Fruit fly (Drosophila melanogaster) whole organism, prepupa: ENCODE results near the gene CG14079.

ENCODE experiments used
- Blimp-1 ChIP-seq: fragments of 200-800 bp; sonication (Bioruptor generic); optimal IDR thresholded peaks from 3 replicates; lab custom pipeline; 2017; ENCODE audit warnings: missing biosample characterization, missing genetic modification characterization, mild to moderate bottlenecking, moderate library complexity, missing genetic modification reagents
- CG10631 ChIP-seq: fragments of 200-800 bp; sonication (Bioruptor generic); optimal IDR thresholded peaks from 2 replicates; lab custom pipeline; 2016; ENCODE audit warnings: missing biosample characterization, missing genetic modification characterization
- CG10669 ChIP-seq: fragments of 200-800 bp; sonication (Bioruptor generic); optimal IDR thresholded peaks from 3 replicates; lab custom pipeline; 2018; ENCODE audit warnings: missing biosample characterization, mild to moderate bottlenecking, missing genetic modification characterization, moderate library complexity
- CG11294 ChIP-seq: fragments of 200-800 bp; sonication (Bioruptor generic); IDR thresholded peaks from 2 replicates; pipeline ENCODE4 v1.3.6; 2022; ENCODE audit warnings: missing biosample characterization, missing genetic modification characterization
- CG11762 ChIP-seq: fragments of 200-800 bp; sonication (Bioruptor generic); optimal IDR thresholded peaks from 3 replicates; lab custom pipeline; 2016; ENCODE audit warnings: missing biosample characterization, missing genetic modification characterization; ENCODE audit not compliant: insufficient read depth
- CG11902 ChIP-seq: fragments of 200-800 bp; sonication (Bioruptor generic); optimal IDR thresholded peaks from 3 replicates; lab custom pipeline; 2016; ENCODE audit warnings: missing biosample characterization, missing genetic modification characterization
- CG15336 ChIP-seq: fragments of 200-800 bp; sonication (Bioruptor generic); IDR thresholded peaks from 2 replicates; pipeline ENCODE4 v1.3.6; 2022; ENCODE audit warnings: missing biosample characterization, missing genetic modification characterization
- CG3032 ChIP-seq: fragments of 200-800 bp; optimal IDR thresholded peaks from 2 replicates; lab custom pipeline; 2019; ENCODE audit warnings: missing biosample characterization, mild to moderate bottlenecking, missing genetic modification characterization, moderate library complexity
- CG32006 ChIP-seq: fragments of 200-800 bp; sonication (Bioruptor generic); optimal IDR thresholded peaks from 3 replicates; lab custom pipeline; 2017; ENCODE audit warnings: missing biosample characterization, mild to moderate bottlenecking, missing genetic modification characterization
- CG3919 ChIP-seq: fragments of 200-800 bp; sonication (Bioruptor generic); optimal IDR thresholded peaks from 3 replicates; lab custom pipeline; 2016; ENCODE audit warnings: missing biosample characterization, missing genetic modification characterization
- CG4318 ChIP-seq: fragments of 200-800 bp; sonication (Bioruptor generic); optimal IDR thresholded peaks from 3 replicates; lab custom pipeline; 2017; ENCODE audit warnings: missing biosample characterization, mild to moderate bottlenecking, missing genetic modification characterization
- CG6163 ChIP-seq: fragments of 200-800 bp; sonication (Bioruptor generic); IDR thresholded peaks from 3 replicates; pipeline ENCODE4 v1.3.6; 2022; ENCODE audit warnings: missing biosample characterization, missing genetic modification characterization
- CG6808 ChIP-seq: fragments of 200-800 bp; sonication (Bioruptor generic); optimal IDR thresholded peaks from 3 replicates; lab custom pipeline; 2017; ENCODE audit warnings: missing biosample characterization, missing genetic modification characterization, mild to moderate bottlenecking, moderate library complexity, missing genetic modification reagents
- CG6854 ChIP-seq: fragments of 200-800 bp; sonication (Bioruptor generic); optimal IDR thresholded peaks from 2 replicates; lab custom pipeline; 2017; ENCODE audit warnings: missing biosample characterization, mild to moderate bottlenecking, missing genetic modification characterization
- CG7368 ChIP-seq: fragments of 200-800 bp; sonication (Bioruptor generic); optimal IDR thresholded peaks from 3 replicates; lab custom pipeline; 2016; ENCODE audit warnings: missing biosample characterization, missing genetic modification characterization
- CG8319 ChIP-seq: fragments of 200-800 bp; sonication (Bioruptor generic); optimal IDR thresholded peaks from 3 replicates; lab custom pipeline; 2016; ENCODE audit warnings: missing biosample characterization, missing genetic modification characterization
- Eip75B ChIP-seq: fragments of 200-800 bp; sonication (Bioruptor generic); optimal IDR thresholded peaks from 3 replicates; lab custom pipeline; 2016; ENCODE audit warnings: missing biosample characterization, missing genetic modification characterization
- Eip78C ChIP-seq: fragments of 200-800 bp; sonication (Bioruptor generic); peaks from one replicate; lab custom pipeline; 2016; ENCODE audit warnings: missing biosample characterization, missing genetic modification characterization
- Ets21C ChIP-seq: fragments of 200-800 bp; sonication (Bioruptor generic); optimal IDR thresholded peaks from 3 replicates; lab custom pipeline; 2016; ENCODE audit warnings: missing biosample characterization, missing genetic modification characterization
- Gug ChIP-seq: fragments of 200-800 bp; sonication (Bioruptor generic); IDR thresholded peaks from 2 replicates; pipeline ENCODE4 v1.3.6; 2022; ENCODE audit warnings: missing biosample characterization, missing genetic modification characterization
- Hr4 ChIP-seq: fragments of 200-800 bp; sonication (Bioruptor generic); optimal IDR thresholded peaks from 3 replicates; lab custom pipeline; 2016; ENCODE audit warnings: missing biosample characterization, missing genetic modification characterization
- Lpt ChIP-seq: fragments of 200-800 bp; sonication (Bioruptor generic); optimal IDR thresholded peaks from 3 replicates; lab custom pipeline; 2016; ENCODE audit warnings: missing biosample characterization, missing genetic modification characterization
- Sox102F ChIP-seq: fragments of 200-800 bp; sonication (Bioruptor generic); optimal IDR thresholded peaks from 2 replicates; lab custom pipeline; 2016; ENCODE audit warnings: missing biosample characterization, mild to moderate bottlenecking, missing genetic modification characterization
- Sox14 ChIP-seq: fragments of 200-800 bp; sonication (Bioruptor generic); optimal IDR thresholded peaks from 3 replicates; lab custom pipeline; 2016; ENCODE audit warnings: missing biosample characterization, missing genetic modification characterization
- acj6 ChIP-seq: fragments of 200-800 bp; sonication (Bioruptor generic); optimal IDR thresholded peaks from 3 replicates; lab custom pipeline; 2016; ENCODE audit warnings: missing biosample characterization, missing genetic modification characterization
- cyc ChIP-seq: fragments of 200-800 bp; sonication (Bioruptor generic); optimal IDR thresholded peaks from 3 replicates; lab custom pipeline; 2016; ENCODE audit warnings: missing biosample characterization, missing genetic modification characterization
- dsx ChIP-seq: fragments of 200-800 bp; optimal IDR thresholded peaks from 3 replicates; lab custom pipeline; 2019; ENCODE audit warnings: missing biosample characterization, mild to moderate bottlenecking, missing genetic modification characterization, moderate library complexity; ENCODE audit not compliant: poor library complexity, severe bottlenecking
- fd59A ChIP-seq: fragments of 200-800 bp; sonication (Bioruptor generic); optimal IDR thresholded peaks from 2 replicates; lab custom pipeline; 2017; ENCODE audit warnings: missing biosample characterization, mild to moderate bottlenecking, missing genetic modification characterization, missing genetic modification reagents
- fd85E ChIP-seq: fragments of 200-800 bp; sonication (Bioruptor generic); optimal IDR thresholded peaks from 3 replicates; lab custom pipeline; 2016; ENCODE audit warnings: missing biosample characterization, missing genetic modification characterization
- lz ChIP-seq: fragments of 200-800 bp; sonication (Bioruptor generic); optimal IDR thresholded peaks from 3 replicates; lab custom pipeline; 2016; ENCODE audit warnings: missing biosample characterization, missing genetic modification characterization
- net ChIP-seq: fragments of 200-800 bp; sonication (Bioruptor generic); optimal IDR thresholded peaks from 3 replicates; lab custom pipeline; 2016; ENCODE audit warnings: missing biosample characterization, missing genetic modification characterization
- svp ChIP-seq: fragments of 200-800 bp; sonication (Bioruptor generic); peaks from one replicate; lab custom pipeline; 2016; ENCODE audit warnings: missing biosample characterization, missing genetic modification characterization

Gene CG14079

DNA sequence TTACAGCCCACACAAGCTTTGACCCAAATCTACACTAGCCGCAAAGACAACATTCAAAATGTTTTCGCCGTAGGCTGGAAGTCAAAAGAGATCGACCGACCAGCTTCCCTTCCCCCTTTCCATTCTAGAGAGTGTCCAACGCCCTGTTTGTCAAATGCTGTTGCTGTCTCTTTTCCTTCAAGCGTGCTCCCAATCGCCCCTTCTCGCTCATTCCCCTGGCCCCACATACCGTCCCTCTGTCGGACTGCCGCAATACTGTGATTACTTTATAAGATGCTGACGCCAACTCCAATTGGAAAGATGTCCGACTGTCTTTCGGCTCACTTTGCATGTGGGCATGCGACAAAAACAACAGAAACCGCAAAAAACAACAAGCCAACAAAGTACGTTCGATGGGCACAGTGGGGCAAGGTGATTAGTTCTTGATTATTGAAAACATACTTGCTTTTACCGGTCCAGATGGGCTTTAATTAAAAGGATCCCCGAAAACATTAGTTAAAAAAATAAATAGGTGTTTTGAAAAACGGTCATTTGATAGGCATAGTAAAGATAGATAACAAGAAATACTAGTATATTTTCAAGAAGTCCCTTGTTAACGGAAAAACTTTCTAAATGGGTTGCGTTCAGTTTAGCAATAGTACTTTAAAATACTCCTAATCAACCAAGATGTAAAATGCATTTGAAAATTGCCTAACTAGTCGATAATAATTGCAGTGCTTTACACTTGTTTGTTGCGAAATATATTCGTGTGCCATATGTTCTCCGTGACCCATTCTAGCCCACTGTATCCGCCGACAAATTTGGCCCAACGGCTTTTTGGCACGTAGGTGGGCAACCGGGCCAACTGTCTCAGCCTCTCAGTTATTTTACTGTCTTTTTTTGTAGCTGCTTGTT lies 17.8 kb upstream of the CG14079 start (continued):
- TF ChIP-seq CG3919 (GFP tag; lab: Kevin White, UChicago), result peak; percentile 77
- TF ChIP-seq CG11762 (GFP tag; lab: Kevin White, UChicago), result peak; percentile 54
- TF ChIP-seq Eip75B (GFP tag; lab: Kevin White, UChicago), result peak; percentile 85
- no peak for TF ChIP-seq CG6854 (GFP tag; lab: Kevin White, UChicago)
- peak; percentile 72 for TF ChIP-seq CG6808 (GFP tag; lab: Kevin White, UChicago)
- peak; percentile 39 for TF ChIP-seq fd85E (GFP tag; lab: Kevin White, UChicago)
- peak; percentile 84 for TF ChIP-seq lz
- peak; percentile 82 for TF ChIP-seq Sox14
- peak; percentile 69 for TF ChIP-seq CG10669 (GFP tag; lab: Kevin White, UChicago)
- peak; percentile 59 for TF ChIP-seq Ets21C
- TF ChIP-seq CG11294 (GFP tag; lab: Robert Waterston, UW), result no peak
- peak; percentile 94 for TF ChIP-seq Eip78C
- peak; percentile 56 for TF ChIP-seq Blimp-1

DNA sequence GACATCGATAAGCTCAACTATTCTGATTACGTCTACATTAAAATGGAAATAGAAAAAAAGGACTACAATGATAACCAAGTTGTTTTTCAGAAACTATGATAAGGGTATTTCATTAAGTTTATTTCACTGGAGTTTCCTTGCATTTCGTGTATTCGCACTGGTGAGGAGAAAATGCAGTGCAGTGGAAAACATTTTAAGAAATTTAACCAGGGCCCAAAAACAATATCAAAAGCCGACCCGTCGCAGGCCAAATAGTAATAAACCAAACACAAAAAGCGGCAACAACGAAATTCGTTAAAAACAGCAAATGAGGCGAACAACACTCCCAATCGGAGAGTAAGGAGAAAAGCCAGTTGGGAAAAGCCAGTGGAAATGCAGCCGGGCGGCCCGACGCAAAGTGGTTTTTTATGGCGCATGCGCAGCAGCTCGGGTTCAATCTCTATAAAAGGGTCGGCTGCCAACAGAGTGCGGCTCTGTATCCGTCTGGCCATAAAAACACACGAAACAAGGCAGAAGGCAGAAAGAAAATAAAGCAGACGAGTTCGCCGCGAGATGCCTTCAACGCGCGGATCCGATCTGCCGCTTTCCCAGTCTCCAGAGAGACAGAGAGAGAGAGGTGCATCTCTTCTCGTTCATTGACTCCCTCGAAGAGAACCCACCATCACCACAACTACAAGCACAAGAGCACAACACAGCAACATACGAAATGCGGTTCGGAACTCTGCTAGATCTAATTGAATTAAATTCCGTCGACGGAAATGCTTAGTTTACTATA lies 16.7 kb upstream of the CG14079 start:
- TF ChIP-seq CG10631 (GFP tag; lab: Kevin White, UChicago) (no peak), CG3032 (tag; lab: Kevin White, UChicago) (peak; percentile 10), Hr4 (GFP tag; lab: Kevin White, UChicago) (peak; percentile 43), CG8319 (GFP tag; lab: Kevin White, UChicago) (no peak), dsx (GFP tag; lab: Kevin White, UChicago) (peak; percentile 1), acj6 (peak; percentile 14), CG4318 (GFP tag; lab: Kevin White, UChicago) (no peak), CG32006 (peak; percentile 38), fd85E (GFP tag; lab: Kevin White, UChicago) (no peak), svp (GFP tag; lab: Kevin White, UChicago) (peak; percentile 69), Eip78C (peak; percentile 71), CG6163 (peak; percentile 49; the same call in 1 of the 3 replicates), CG6808 (GFP tag; lab: Kevin White, UChicago) (no peak), CG6854 (GFP tag; lab: Kevin White, UChicago) (peak; percentile 11), Lpt (peak; percentile 3)
- TF ChIP-seq, all 60 proteins: peak for 10

DNA sequence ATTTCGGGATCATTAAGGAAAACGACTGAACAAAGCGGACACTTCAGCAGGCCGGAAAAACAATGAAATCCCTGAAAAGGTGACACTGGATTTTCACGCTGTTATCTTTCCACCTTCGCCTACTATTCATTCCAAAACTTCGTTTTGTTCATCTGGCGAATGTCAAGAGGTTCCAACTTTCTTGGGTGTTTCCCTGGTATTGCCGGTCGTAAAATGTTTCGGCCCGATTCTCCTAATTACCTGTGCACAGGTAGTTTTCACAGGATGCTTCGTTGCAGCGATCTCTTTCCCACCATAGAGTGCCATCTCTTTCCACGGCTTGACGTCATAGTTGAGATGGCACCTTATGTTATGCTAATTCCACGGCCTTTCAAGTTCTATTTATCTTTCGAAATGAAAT lies 14.7 kb upstream of the CG14079 start:
- no peak for TF ChIP-seq CG15336 (GFP tag; lab: Robert Waterston, UW)
- no peak for TF ChIP-seq net
- TF ChIP-seq Lpt, result no peak
- TF ChIP-seq acj6, result no peak
- no peak for TF ChIP-seq Sox102F (GFP tag; lab: Kevin White, UChicago)
- TF ChIP-seq CG6163, result no peak
- no peak for TF ChIP-seq CG11902 (GFP tag; lab: Kevin White, UChicago)
- TF ChIP-seq CG7368, result no peak
- no peak for TF ChIP-seq CG32006
- TF ChIP-seq cyc (GFP tag; lab: Kevin White, UChicago), result no peak
- no peak for TF ChIP-seq Gug (GFP tag; lab: Robert Waterston, UW)
- TF ChIP-seq CG11294 (GFP tag; lab: Robert Waterston, UW), result no peak
- TF ChIP-seq Ets21C, result no peak
- no peak for TF ChIP-seq fd59A (GFP tag; lab: Kevin White, UChicago)
